Worm (Caenorhabditis elegans) whole organism, late embryonic: ENCODE data around the gene vha-18.

ENCODE experiments used
- ama-1 ChIP-seq: fragments of 150-350 bp; optimal IDR thresholded peaks from 2 replicates; lab custom pipeline; 2014
- ceh-31 ChIP-seq: sonication (generic microtip); optimal IDR thresholded peaks from 2 replicates; lab custom pipeline; 2016; ENCODE audit warnings: missing genetic modification characterization, missing compliant biosample characterization
- ceh-9 ChIP-seq: sonication (generic microtip); optimal IDR thresholded peaks from 2 replicates; lab custom pipeline; 2016; ENCODE audit warnings: mild to moderate bottlenecking, missing genetic modification characterization, inconsistent platforms, missing compliant biosample characterization
- elt-2 ChIP-seq: sonication (generic microtip); optimal IDR thresholded peaks from 2 replicates; lab custom pipeline; 2016; ENCODE audit warnings: missing genetic modification reagents, missing genetic modification characterization, missing compliant biosample characterization
- ets-4 ChIP-seq: sonication (generic microtip); optimal IDR thresholded peaks from 2 replicates; lab custom pipeline; 2016; ENCODE audit warnings: missing genetic modification characterization, missing compliant biosample characterization
- fkh-10 ChIP-seq: fragments of 150-350 bp; optimal IDR thresholded peaks from 2 replicates; lab custom pipeline; 2014; ENCODE audit warnings: missing biosample characterization, missing genetic modification reagents, missing genetic modification characterization
- hlh-8 ChIP-seq: sonication (generic microtip); optimal IDR thresholded peaks from 2 replicates; lab custom pipeline; 2016; ENCODE audit warnings: missing genotype, missing genetic modification characterization, missing compliant biosample characterization
- lim-6 ChIP-seq: sonication (generic microtip); optimal IDR thresholded peaks from 2 replicates; lab custom pipeline; 2016; ENCODE audit warnings: missing genetic modification characterization, missing compliant biosample characterization
- pqm-1 ChIP-seq: sonication (generic microtip); optimal IDR thresholded peaks from 2 replicates; lab custom pipeline; 2016; ENCODE audit warnings: missing genetic modification characterization, missing compliant biosample characterization

DNA sequence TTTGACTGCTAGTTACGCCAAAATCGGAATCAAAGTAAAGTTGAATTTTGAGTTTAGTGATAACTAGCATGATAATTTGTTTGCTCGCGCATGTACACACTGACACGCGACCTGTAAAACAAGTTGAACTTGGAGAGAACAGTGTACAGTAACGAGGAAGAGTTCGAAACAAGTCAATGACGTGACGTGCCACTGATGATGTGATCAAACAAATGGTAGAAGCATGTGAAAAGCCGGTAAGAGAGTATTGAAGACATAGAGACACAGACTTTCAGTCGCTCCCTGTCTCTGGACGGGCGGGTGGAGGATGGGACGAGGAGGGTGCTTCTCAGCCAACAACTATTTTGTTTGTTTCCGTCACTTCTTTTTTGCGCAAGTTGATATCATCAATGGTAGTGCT lies 10.1 kb downstream of the vha-18 start:
- TF ChIP-seq hlh-8 (tag; lab: Kevin White, UChicago) = no peak
- no peak for TF ChIP-seq ets-4 (tag; lab: Kevin White, UChicago)
- no peak for TF ChIP-seq ama-1
- TF ChIP-seq pqm-1 (tag; lab: Kevin White, UChicago) = no peak
- no peak for TF ChIP-seq elt-2 (tag; lab: Kevin White, UChicago)
- TF ChIP-seq ceh-31 (tag; lab: Kevin White, UChicago) = no peak
- TF ChIP-seq fkh-10 = no peak
- TF ChIP-seq ceh-9 = no peak
- TF ChIP-seq lim-6 (tag; lab: Kevin White, UChicago) = no peak
